Fruit fly (Drosophila melanogaster) whole organism, pupa: ENCODE results near the gene CG13793.

ENCODE experiments used
- CG10348 ChIP-seq: fragments of 200-800 bp; sonication (Bioruptor generic); IDR thresholded peaks from 2 replicates; pipeline ENCODE4 v1.3.6; 2022; ENCODE audit warnings: missing biosample characterization, missing genetic modification characterization
- CG12605 ChIP-seq: fragments of 200-800 bp; sonication (Bioruptor generic); IDR thresholded peaks from 2 replicates; pipeline ENCODE4 v1.3.6; 2022; ENCODE audit warnings: missing biosample characterization, missing genetic modification characterization
- CG13204 ChIP-seq: fragments of 200-800 bp; sonication (Bioruptor generic); optimal IDR thresholded peaks from 2 replicates; lab custom pipeline; 2018; ENCODE audit warnings: missing biosample characterization, mild to moderate bottlenecking, missing genetic modification characterization, moderate library complexity
- CG14655 ChIP-seq: fragments of 200-800 bp; sonication (Bioruptor generic); optimal IDR thresholded peaks from 3 replicates; lab custom pipeline; 2017; ENCODE audit warnings: mild to moderate bottlenecking, missing biosample characterization, missing genetic modification reagents, missing genetic modification characterization
- CG15710 ChIP-seq: fragments of 200-800 bp; sonication (Bioruptor generic); optimal IDR thresholded peaks from 2 replicates; lab custom pipeline; 2018; ENCODE audit warnings: missing biosample characterization, mild to moderate bottlenecking, missing genetic modification characterization, moderate library complexity
- CG17806 ChIP-seq: fragments of 200-800 bp; sonication (Bioruptor generic); optimal IDR thresholded peaks from 2 replicates; lab custom pipeline; 2018; ENCODE audit warnings: missing biosample characterization, mild to moderate bottlenecking, missing genetic modification characterization, moderate library complexity
- CG32121 ChIP-seq: fragments of 200-800 bp; sonication (Bioruptor generic); IDR thresholded peaks from 2 replicates; pipeline ENCODE4 v1.3.6; 2022; ENCODE audit warnings: missing biosample characterization, missing genetic modification characterization
- CG34367 ChIP-seq: fragments of 200-800 bp; sonication (Bioruptor generic); optimal IDR thresholded peaks from 2 replicates; lab custom pipeline; 2018; ENCODE audit warnings: missing biosample characterization, mild to moderate bottlenecking, missing genetic modification characterization
- CG4496 ChIP-seq: fragments of 200-800 bp; sonication (Bioruptor generic); IDR thresholded peaks from 3 replicates; pipeline ENCODE4 v1.3.6; 2022; ENCODE audit warnings: missing biosample characterization, missing genetic modification characterization
- CG8159 ChIP-seq: fragments of 200-800 bp; sonication (Bioruptor generic); optimal IDR thresholded peaks from 3 replicates; lab custom pipeline; 2018; ENCODE audit warnings: missing biosample characterization, mild to moderate bottlenecking, missing genetic modification characterization, moderate library complexity
- CG8301 ChIP-seq: fragments of 200-800 bp; sonication (Bioruptor generic); optimal IDR thresholded peaks from 2 replicates; lab custom pipeline; 2018; ENCODE audit warnings: missing biosample characterization, mild to moderate bottlenecking, missing genetic modification characterization
- CG9948 ChIP-seq: fragments of 200-800 bp; sonication (Bioruptor generic); optimal IDR thresholded peaks from 2 replicates; lab custom pipeline; 2018; ENCODE audit warnings: missing biosample characterization, mild to moderate bottlenecking, missing genetic modification characterization, moderate library complexity
- D1 ChIP-seq: fragments of 200-800 bp; sonication (Bioruptor generic); optimal IDR thresholded peaks from 2 replicates; lab custom pipeline; 2018; ENCODE audit warnings: missing biosample characterization, mild to moderate bottlenecking, missing genetic modification characterization, moderate library complexity
- EcR ChIP-seq: fragments of 200-800 bp; sonication (Bioruptor generic); optimal IDR thresholded peaks from 3 replicates; lab custom pipeline; 2019; ENCODE audit warnings: missing biosample characterization, missing genetic modification characterization, mild to moderate bottlenecking, moderate library complexity, missing genetic modification reagents
- Ets98B ChIP-seq: fragments of 200-800 bp; sonication (Bioruptor generic); IDR thresholded peaks from 2 replicates; pipeline ENCODE4 v1.3.6; 2022; ENCODE audit warnings: missing biosample characterization, missing genetic modification characterization
- Pif1A ChIP-seq: fragments of 200-800 bp; sonication (Bioruptor generic); optimal IDR thresholded peaks from 3 replicates; lab custom pipeline; 2016; ENCODE audit warnings: missing biosample characterization, missing genetic modification characterization
- Pif1B ChIP-seq: fragments of 200-800 bp; sonication (Bioruptor generic); optimal IDR thresholded peaks from 3 replicates; lab custom pipeline; 2016; ENCODE audit warnings: missing biosample characterization, missing genetic modification characterization
- Snoo ChIP-seq: fragments of 200-800 bp; sonication (Bioruptor generic); optimal IDR thresholded peaks from 3 replicates; lab custom pipeline; 2017; ENCODE audit warnings: missing biosample characterization, mild to moderate bottlenecking, missing genetic modification characterization, inconsistent platforms
- fd96Ca ChIP-seq: fragments of 200-800 bp; sonication (Bioruptor generic); IDR thresholded peaks from 3 replicates; pipeline ENCODE4 v1.3.6; 2022; ENCODE audit warnings: missing biosample characterization, missing genetic modification characterization
- gl ChIP-seq: fragments of 200-800 bp; sonication (Bioruptor generic); optimal IDR thresholded peaks from 2 replicates; lab custom pipeline; 2018; ENCODE audit warnings: missing biosample characterization, mild to moderate bottlenecking, missing genetic modification characterization
- rn ChIP-seq: fragments of 200-800 bp; sonication (Bioruptor generic); IDR thresholded peaks from 2 replicates; pipeline ENCODE4 v1.3.6; 2022; ENCODE audit warnings: missing biosample characterization, missing genetic modification characterization

The CG13793 gene

DNA sequence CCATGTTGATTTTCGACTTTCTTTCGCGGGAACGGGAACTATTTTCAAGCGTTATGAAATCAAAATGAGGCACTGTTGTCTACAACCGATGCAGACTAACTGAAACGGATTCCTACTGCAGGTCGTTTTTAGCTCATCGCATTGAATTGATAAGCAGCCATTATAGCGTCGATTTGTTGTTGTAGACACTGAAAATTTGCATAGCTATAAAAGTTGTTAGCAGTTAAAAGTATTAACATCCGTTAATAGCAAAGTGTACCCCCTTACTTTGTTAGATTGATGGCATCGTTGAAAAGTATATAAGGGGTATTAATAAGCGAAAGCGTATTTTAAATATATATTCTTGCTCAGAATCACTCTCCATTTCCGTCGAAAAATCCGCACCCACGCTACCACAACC is at the start of gene CG13793:
TSS of gene CG13793 (minus strand) at position 101 of the 400 bp plus-strand sequence.
- TF ChIP-seq CG34367 (no peak), CG8301 (tag; lab: Kevin White, UChicago) (no peak), CG12605 (GFP tag; lab: Robert Waterston, UW) (no peak), gl (tag; lab: Kevin White, UChicago) (no peak), EcR (GFP tag; lab: Kevin White, UChicago) (no peak), CG8159 (no peak), fd96Ca (GFP tag; lab: Robert Waterston, UW) (no peak), CG14655 (GFP tag; lab: Kevin White, UChicago) (no peak), Pif1A (GFP tag; lab: Kevin White, UChicago) (no peak), CG17806 (tag; lab: Kevin White, UChicago) (no peak), CG9948 (tag; lab: Kevin White, UChicago) (no peak)
- TF ChIP-seq, all 21 proteins: peak for 0

dm6 chr2L:7767328-7767727 is 48.0 kb upstream of the CG13793 start, which contains the start of gene CG7191:
Gene CG7191 (plus strand): TSS chr2L:7767628.
- TF ChIP-seq CG15710 (tag; lab: Kevin White, UChicago): no peak
- TF ChIP-seq rn: no peak
- TF ChIP-seq fd96Ca (GFP tag; lab: Robert Waterston, UW): no peak
- TF ChIP-seq, all 21 proteins: peak for 0

- TF ChIP-seq CG8159 (peak; percentile 2), CG4496 (GFP tag; lab: Robert Waterston, UW) (peak; percentile 51; the same call in 2 of the 3 replicates), CG13204 (GFP tag; lab: Kevin White, UChicago) (no peak), D1 (no peak), rn (no peak), CG32121 (GFP tag; lab: Robert Waterston, UW) (no peak)
Measured at dm6 chr2L:7756835-7757234, 37.5 kb upstream of the CG13793 start.

DNA sequence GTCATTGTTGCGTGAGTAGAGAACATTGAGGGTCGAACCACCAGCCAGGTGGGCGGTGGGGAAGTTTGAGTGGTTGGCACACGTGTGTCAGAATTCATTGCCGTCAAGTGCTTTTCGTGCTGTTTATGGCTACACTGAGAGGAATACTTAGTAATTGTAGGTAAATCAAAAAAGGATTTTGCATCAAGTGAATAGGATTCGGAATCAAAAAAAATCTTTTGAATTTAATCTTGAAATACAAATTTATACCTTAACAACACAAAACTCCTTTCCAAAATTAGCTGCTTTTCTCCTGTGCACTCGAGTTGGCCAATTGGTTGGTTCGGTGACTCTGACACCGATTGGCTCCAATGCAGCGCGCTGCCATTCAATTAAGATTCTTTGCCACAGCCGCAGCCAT is 35.3 kb upstream of the CG13793 start:
- TF ChIP-seq CG17806 (tag; lab: Kevin White, UChicago): peak; percentile 27
- peak; percentile 69; the same call in 2 of the 3 replicates for TF ChIP-seq fd96Ca (GFP tag; lab: Robert Waterston, UW)
- TF ChIP-seq CG34367: no peak
- TF ChIP-seq CG15710 (tag; lab: Kevin White, UChicago): no peak
- TF ChIP-seq CG14655 (GFP tag; lab: Kevin White, UChicago): peak; percentile 31
- TF ChIP-seq CG8159: peak; percentile 25
- no peak for TF ChIP-seq CG10348 (GFP tag; lab: Robert Waterston, UW)
- TF ChIP-seq gl (tag; lab: Kevin White, UChicago): no peak
- TF ChIP-seq CG13204 (GFP tag; lab: Kevin White, UChicago): no peak
- no peak for TF ChIP-seq Snoo (tag; lab: Kevin White, UChicago)
- peak; percentile 70; the same call in 2 of the 3 replicates for TF ChIP-seq CG4496 (GFP tag; lab: Robert Waterston, UW)
- peak; percentile 53 for TF ChIP-seq Ets98B (GFP tag; lab: Robert Waterston, UW)
- no peak for TF ChIP-seq EcR (GFP tag; lab: Kevin White, UChicago)
- peak; percentile 43 for TF ChIP-seq CG8301 (tag; lab: Kevin White, UChicago)
- TF ChIP-seq rn: no peak
- TF ChIP-seq CG9948 (tag; lab: Kevin White, UChicago): peak; percentile 5
- no peak for TF ChIP-seq CG12605 (GFP tag; lab: Robert Waterston, UW)
- no peak for TF ChIP-seq Pif1A (GFP tag; lab: Kevin White, UChicago)
- TF ChIP-seq D1: no peak
- peak; percentile 53; the same call in 1 of the 2 replicates for TF ChIP-seq CG32121 (GFP tag; lab: Robert Waterston, UW)
- TF ChIP-seq Pif1B (GFP tag; lab: Kevin White, UChicago): no peak

DNA sequence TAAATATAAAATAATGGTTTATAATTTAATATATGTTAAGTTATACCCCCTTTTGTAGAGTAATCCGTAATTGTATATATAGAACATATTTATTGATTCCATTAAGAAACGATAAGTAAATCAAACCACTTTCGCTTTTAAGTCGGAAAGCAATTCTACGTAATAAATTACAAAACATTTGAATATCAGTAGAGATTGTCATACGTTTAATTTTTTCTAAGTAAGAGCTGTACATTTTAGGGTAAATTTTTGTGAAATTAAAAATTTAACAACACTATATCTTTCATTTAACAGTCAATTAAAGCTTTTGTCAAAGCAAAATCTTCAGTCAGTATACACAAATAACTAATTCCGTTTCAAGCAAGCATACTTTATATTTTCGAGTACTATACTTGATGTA is 34.6 kb upstream of the CG13793 start, which contains the start of gene CG46025:
TSS of gene CG46025 (plus strand) at position 301 of the 400 bp plus-strand sequence.
- TF ChIP-seq CG15710 (tag; lab: Kevin White, UChicago) (no peak), CG34367 (no peak), CG17806 (tag; lab: Kevin White, UChicago) (no peak), CG10348 (GFP tag; lab: Robert Waterston, UW) (no peak), CG14655 (GFP tag; lab: Kevin White, UChicago) (no peak), gl (tag; lab: Kevin White, UChicago) (no peak)

dm6 chr2L:7753086-7753485 is 33.8 kb upstream of the CG13793 start, which contains the start of gene CG7203:
Gene CG7203 (minus strand): TSS chr2L:7753186.
- TF ChIP-seq Pif1A (GFP tag; lab: Kevin White, UChicago): no peak
- TF ChIP-seq CG4496 (GFP tag; lab: Robert Waterston, UW): no peak
- TF ChIP-seq CG13204 (GFP tag; lab: Kevin White, UChicago): no peak
- no peak for TF ChIP-seq Pif1B (GFP tag; lab: Kevin White, UChicago)
- TF ChIP-seq D1: no peak

DNA sequence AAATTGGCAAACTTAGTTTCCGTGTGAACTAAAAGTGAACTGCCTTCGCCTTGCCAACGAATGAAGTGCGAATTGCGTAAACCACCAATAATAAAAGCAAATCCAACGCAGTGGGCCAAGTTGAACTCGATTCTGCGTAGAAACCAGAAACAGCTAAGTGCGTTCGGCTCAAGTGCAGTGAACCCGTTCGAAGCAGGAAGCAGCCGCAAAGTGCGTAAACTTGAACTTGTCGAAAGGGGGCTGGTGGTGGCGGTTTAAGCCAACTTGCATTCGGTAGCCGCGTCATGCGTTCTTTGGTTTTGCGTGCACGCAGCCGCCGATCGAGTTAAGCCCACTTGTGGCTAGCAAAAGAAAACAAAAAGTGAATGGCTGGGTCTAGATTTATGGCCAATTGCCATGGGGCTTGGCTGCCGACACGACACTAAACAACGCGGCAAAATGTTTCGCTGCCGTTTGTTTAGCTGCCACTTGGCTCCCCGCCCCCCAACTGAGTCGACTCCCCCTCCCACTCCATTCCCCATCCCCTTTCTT is 31.4 kb upstream of the CG13793 start:
- no peak for TF ChIP-seq Pif1B (GFP tag; lab: Kevin White, UChicago)
- TF ChIP-seq EcR (GFP tag; lab: Kevin White, UChicago): peak; percentile 95
- TF ChIP-seq CG12605 (GFP tag; lab: Robert Waterston, UW): no peak
- no peak for TF ChIP-seq D1
- TF ChIP-seq CG17806 (tag; lab: Kevin White, UChicago): no peak
- TF ChIP-seq CG10348 (GFP tag; lab: Robert Waterston, UW): no peak
- TF ChIP-seq Pif1A (GFP tag; lab: Kevin White, UChicago): no peak
- no peak for TF ChIP-seq Snoo (tag; lab: Kevin White, UChicago)
- TF ChIP-seq CG4496 (GFP tag; lab: Robert Waterston, UW): 0 out of 3 replicates have a peak, but pooled peaks have one; percentile 40
- TF ChIP-seq CG15710 (tag; lab: Kevin White, UChicago): no peak
- peak; percentile 17 for TF ChIP-seq CG13204 (GFP tag; lab: Kevin White, UChicago)
- 0 out of 3 replicates have a peak, but pooled peaks have one; percentile 20 for TF ChIP-seq fd96Ca (GFP tag; lab: Robert Waterston, UW)
